Fruit fly (Drosophila melanogaster) whole organism, embryonic: ENCODE measurements around the gene CG32813.
A peak's percentile ranks its signal among the peaks of the same experiment; 100 is the strongest.

Experiments used
- Antp ChIP-seq: fragments of 200-800 bp; sonication (Bioruptor generic); optimal IDR thresholded peaks from 3 replicates; lab custom pipeline; 2016; ENCODE audit warnings: missing biosample characterization, missing genetic modification characterization
- CG10321 ChIP-seq: fragments of 200-800 bp; sonication (Bioruptor generic); IDR thresholded peaks from 2 replicates; pipeline ENCODE4 v1.3.6; 2022; ENCODE audit warnings: missing biosample characterization, missing genetic modification characterization
- CG12769 ChIP-seq: fragments of 200-800 bp; sonication (Bioruptor generic); optimal IDR thresholded peaks from 2 replicates; lab custom pipeline; 2019; ENCODE audit warnings: missing biosample characterization, mild to moderate bottlenecking, missing genetic modification characterization, moderate library complexity
- CG13287 ChIP-seq: fragments of 200-800 bp; sonication (Bioruptor generic); IDR thresholded peaks from 2 replicates; pipeline ENCODE4 v1.3.6; 2022; ENCODE audit warnings: missing biosample characterization, missing genetic modification characterization; ENCODE audit not compliant: partially characterized antibody
- CG14667 ChIP-seq: fragments of 200-800 bp; sonication (Bioruptor generic); IDR thresholded peaks from 2 replicates; pipeline ENCODE4 v1.3.6; 2022; ENCODE audit warnings: missing biosample characterization, missing genetic modification characterization
- CG16813 ChIP-seq: fragments of 200-800 bp; sonication (Bioruptor generic); IDR thresholded peaks from 3 replicates; pipeline ENCODE4 v1.3.6; 2022; ENCODE audit warnings: missing biosample characterization, missing genetic modification characterization; ENCODE audit not compliant: partially characterized antibody
- CG17186 ChIP-seq: fragments of 200-800 bp; sonication (Bioruptor generic); optimal IDR thresholded peaks from 3 replicates; lab custom pipeline; 2017; ENCODE audit warnings: missing biosample characterization, missing genetic modification reagents, missing genetic modification characterization
- CG17328 ChIP-seq: fragments of 200-800 bp; sonication (Bioruptor generic); IDR thresholded peaks from 2 replicates; pipeline ENCODE4 v1.3.6; 2022; ENCODE audit warnings: missing biosample characterization, missing genetic modification characterization
- CG17568 ChIP-seq: fragments of 200-800 bp; sonication (Bioruptor generic); optimal IDR thresholded peaks from 2 replicates; lab custom pipeline; 2018; ENCODE audit warnings: missing biosample characterization, mild to moderate bottlenecking, missing genetic modification characterization, moderate library complexity
- CG2116 ChIP-seq: fragments of 200-800 bp; sonication (Bioruptor generic); optimal IDR thresholded peaks from 3 replicates; lab custom pipeline; 2018; ENCODE audit warnings: missing biosample characterization, mild to moderate bottlenecking, missing genetic modification characterization
- CG2120 ChIP-seq: fragments of 200-800 bp; sonication (Bioruptor generic); optimal IDR thresholded peaks from 3 replicates; lab custom pipeline; 2016; ENCODE audit warnings: missing biosample characterization, missing genetic modification characterization
- CG33557 ChIP-seq: fragments of 200-800 bp; sonication (Bioruptor generic); optimal IDR thresholded peaks from 2 replicates; lab custom pipeline; 2019; ENCODE audit warnings: missing biosample characterization, mild to moderate bottlenecking, missing genetic modification characterization, moderate library complexity
- CG34422 ChIP-seq: fragments of 200-800 bp; sonication (Bioruptor generic); IDR thresholded peaks from 3 replicates; pipeline ENCODE4 v1.3.6; 2022; ENCODE audit warnings: missing biosample characterization, missing genetic modification characterization
- CG3995 ChIP-seq: fragments of 200-800 bp; sonication (Bioruptor generic); optimal IDR thresholded peaks from 3 replicates; lab custom pipeline; 2016; ENCODE audit warnings: missing biosample characterization, missing genetic modification characterization
- CG6791 ChIP-seq: fragments of 200-800 bp; sonication (Bioruptor generic); IDR thresholded peaks from 3 replicates; pipeline ENCODE4 v1.3.6; 2022; ENCODE audit warnings: missing biosample characterization, missing genetic modification characterization; ENCODE audit not compliant: partially characterized antibody
- CG7839 ChIP-seq: fragments of 200-800 bp; sonication (Bioruptor generic); optimal IDR thresholded peaks from 3 replicates; lab custom pipeline; 2018; ENCODE audit warnings: missing biosample characterization, mild to moderate bottlenecking, missing genetic modification characterization, moderate library complexity
- CG8281 ChIP-seq: fragments of 200-800 bp; sonication (Bioruptor generic); optimal IDR thresholded peaks from 2 replicates; lab custom pipeline; 2018; ENCODE audit warnings: missing biosample characterization, mild to moderate bottlenecking, missing genetic modification characterization, moderate library complexity
- CG9876 ChIP-seq: fragments of 200-800 bp; sonication (Bioruptor generic); optimal IDR thresholded peaks from 2 replicates; lab custom pipeline; 2016; ENCODE audit warnings: missing biosample characterization, missing genetic modification characterization
- CTCF ChIP-seq: fragments of 200-800 bp; sonication (Bioruptor generic); optimal IDR thresholded peaks from 2 replicates; lab custom pipeline; 2017; ENCODE audit warnings: missing biosample characterization, mild to moderate bottlenecking, missing genetic modification characterization, moderate library complexity
- Dll ChIP-seq: fragments of 200-800 bp; sonication (Bioruptor generic); IDR thresholded peaks from 4 replicates; pipeline ENCODE4 v1.3.6; 2022; ENCODE audit warnings: missing biosample characterization, missing genetic modification characterization; ENCODE audit not compliant: partially characterized antibody
- Doc3 ChIP-seq: fragments of 200-800 bp; sonication (Bioruptor generic); IDR thresholded peaks from 3 replicates; pipeline ENCODE4 v1.3.6; 2022; ENCODE audit warnings: missing biosample characterization, missing genetic modification characterization; ENCODE audit not compliant: partially characterized antibody
- GATAe ChIP-seq: fragments of 200-800 bp; sonication (Bioruptor generic); conservative IDR thresholded peaks from 2 replicates; pipeline ENCODE4 v1.3.6; 2022; ENCODE audit warnings: missing biosample characterization, missing genetic modification characterization
- Max ChIP-seq: fragments of 200-800 bp; sonication (Bioruptor generic); optimal IDR thresholded peaks from 2 replicates; lab custom pipeline; 2016; ENCODE audit warnings: missing biosample characterization, mild to moderate bottlenecking, missing genetic modification characterization
- Myb ChIP-seq: fragments of 200-800 bp; sonication (Bioruptor generic); optimal IDR thresholded peaks from 2 replicates; lab custom pipeline; 2016; ENCODE audit warnings: missing biosample characterization, missing genetic modification characterization
- NC2β ChIP-seq: fragments of 200-800 bp; sonication (Bioruptor generic); optimal IDR thresholded peaks from 2 replicates; lab custom pipeline; 2016; ENCODE audit warnings: missing biosample characterization, missing genetic modification characterization
- Opbp ChIP-seq: fragments of 200-800 bp; sonication (Bioruptor generic); IDR thresholded peaks from 3 replicates; pipeline ENCODE4 v1.3.6; 2022; ENCODE audit warnings: missing biosample characterization, missing genetic modification characterization; ENCODE audit not compliant: partially characterized antibody
- Pdp1 ChIP-seq, 2 experiments: fragments of 200-800 bp; sonication (Bioruptor generic); optimal IDR thresholded peaks; 3 replicates each; lab custom pipeline; 2016; ENCODE audit warnings: missing biosample characterization in 2 of 2, missing genetic modification characterization in 2 of 2, mild to moderate bottlenecking in 1 of 2, moderate library complexity in 1 of 2
- Sry-δ ChIP-seq: fragments of 200-800 bp; sonication (Bioruptor generic); optimal IDR thresholded peaks from 2 replicates; lab custom pipeline; 2016; ENCODE audit warnings: missing biosample characterization, missing genetic modification characterization
- Stat92E ChIP-seq, 3 experiments: fragments of >200 bp in 2 of 3; fragments of 200-800 bp in 1 of 3; sonication (Bioruptor generic) in 1 of 3; optimal IDR thresholded peaks; 2 replicates each; lab custom pipeline; 2017 to 2019; ENCODE audit warnings: missing biosample characterization in 3 of 3, missing genetic modification characterization in 3 of 3, mild to moderate bottlenecking in 1 of 3, moderate library complexity in 1 of 3
- YL-1 ChIP-seq: fragments of 200-800 bp; sonication (Bioruptor generic); optimal IDR thresholded peaks from 3 replicates; lab custom pipeline; 2017; ENCODE audit warnings: missing biosample characterization, mild to moderate bottlenecking, missing genetic modification characterization
- ac ChIP-seq: fragments of 200-800 bp; sonication (Bioruptor generic); optimal IDR thresholded peaks from 3 replicates; lab custom pipeline; 2017; ENCODE audit warnings: missing biosample characterization, mild to moderate bottlenecking, missing genetic modification characterization
- al ChIP-seq: fragments of 200-800 bp; sonication (Bioruptor generic); IDR thresholded peaks from 2 replicates; pipeline ENCODE4 v1.3.6; 2022; ENCODE audit warnings: missing biosample characterization, missing genetic modification characterization
- bbx ChIP-seq: fragments of 200-800 bp; sonication (Bioruptor generic); IDR thresholded peaks from 2 replicates; pipeline ENCODE4 v1.3.6; 2022; ENCODE audit warnings: missing biosample characterization, missing genetic modification characterization; ENCODE audit not compliant: partially characterized antibody
- cad ChIP-seq: fragments of >200 bp; optimal IDR thresholded peaks from 2 replicates; lab custom pipeline; 2017; ENCODE audit warnings: missing biosample characterization, missing genetic modification characterization
- chinmo ChIP-seq: fragments of 200-800 bp; sonication (Bioruptor generic); IDR thresholded peaks from 4 replicates; pipeline ENCODE4 v1.3.6; 2022; ENCODE audit warnings: missing biosample characterization, missing genetic modification characterization; ENCODE audit not compliant: partially characterized antibody
- crol ChIP-seq: fragments of 200-800 bp; sonication (Bioruptor generic); IDR thresholded peaks from 2 replicates; pipeline ENCODE4 v1.3.6; 2022; ENCODE audit warnings: missing biosample characterization, missing genetic modification characterization
- dm ChIP-seq: fragments of 200-800 bp; sonication (Bioruptor generic); optimal IDR thresholded peaks from 3 replicates; lab custom pipeline; 2016; ENCODE audit warnings: missing biosample characterization, missing genetic modification characterization
- dpn ChIP-seq, 2 experiments: fragments of 200-800 bp; sonication (Bioruptor generic); optimal IDR thresholded peaks; 3 replicates each; lab custom pipeline; 2016; ENCODE audit warnings: missing biosample characterization in 2 of 2, missing genetic modification characterization in 2 of 2
- hbn ChIP-seq: fragments of 200-800 bp; sonication (Bioruptor generic); IDR thresholded peaks from 2 replicates; pipeline ENCODE4 v1.3.6; 2022; ENCODE audit warnings: missing biosample characterization, missing genetic modification characterization; ENCODE audit not compliant: partially characterized antibody
- ind ChIP-seq: fragments of 200-800 bp; sonication (Bioruptor generic); optimal IDR thresholded peaks from 3 replicates; lab custom pipeline; 2016; ENCODE audit warnings: missing biosample characterization, missing genetic modification characterization
- lilli ChIP-seq: fragments of 200-800 bp; sonication (Bioruptor generic); optimal IDR thresholded peaks from 3 replicates; lab custom pipeline; 2016; ENCODE audit warnings: missing biosample characterization, missing genetic modification characterization
- mld ChIP-seq: fragments of 200-800 bp; sonication (Bioruptor generic); IDR thresholded peaks from 3 replicates; pipeline ENCODE4 v1.3.6; 2022; ENCODE audit warnings: missing biosample characterization, missing genetic modification characterization; ENCODE audit not compliant: partially characterized antibody
- pzg ChIP-seq: fragments of 200-800 bp; sonication (Bioruptor generic); optimal IDR thresholded peaks from 3 replicates; lab custom pipeline; 2018; ENCODE audit warnings: missing biosample characterization, mild to moderate bottlenecking, missing genetic modification characterization, moderate library complexity
- salm ChIP-seq: fragments of 200-800 bp; sonication (Bioruptor generic); optimal IDR thresholded peaks from 2 replicates; lab custom pipeline; 2018; ENCODE audit warnings: missing biosample characterization, mild to moderate bottlenecking, missing genetic modification characterization
- sug ChIP-seq: fragments of 200-800 bp; optimal IDR thresholded peaks from 2 replicates; lab custom pipeline; 2019; ENCODE audit warnings: missing biosample characterization, mild to moderate bottlenecking, missing genetic modification characterization, moderate library complexity
- unc-4 ChIP-seq: fragments of 200-800 bp; sonication (Bioruptor generic); IDR thresholded peaks from 2 replicates; pipeline ENCODE4 v1.3.6; 2022; ENCODE audit warnings: missing biosample characterization, missing genetic modification characterization; ENCODE audit not compliant: partially characterized antibody
- vnd ChIP-seq: fragments of 200-800 bp; sonication (Bioruptor generic); IDR thresholded peaks from 3 replicates; pipeline ENCODE4 v1.3.6; 2022; ENCODE audit warnings: missing biosample characterization, missing genetic modification characterization; ENCODE audit not compliant: partially characterized antibody
- zfh2 ChIP-seq: fragments of 200-800 bp; sonication (Bioruptor generic); optimal IDR thresholded peaks from 2 replicates; lab custom pipeline; 2016; ENCODE audit warnings: missing biosample characterization, missing genetic modification characterization

The CG32813 gene

dm6 chrX:1349255-1349654, 31.5 kb upstream of the CG32813 start, which contains the start of gene MTPAP (continued):
- TF ChIP-seq al (no peak), CG33557 (peak; percentile 14), CG17568 (GFP tag; lab: Kevin White, UChicago) (no peak), CG7839 (no peak), sug (tag; lab: Kevin White, UChicago) (peak; percentile 37), CG2120 (GFP tag; lab: Kevin White, UChicago) (peak; percentile 28), cad (GFP tag; lab: Kevin White, UChicago) (no peak), CG3995 (no peak), CG9876 (GFP tag; lab: Kevin White, UChicago) (no peak), hbn (peak; percentile 52; the same call in 1 of the 2 replicates), YL-1 (GFP tag; lab: Kevin White, UChicago) (peak; percentile 55), lilli (GFP tag; lab: Kevin White, UChicago) (peak; percentile 44), Pdp1 (GFP tag; optimal IDR thresholded peaks at IDR 0.05; lab: Kevin White, UChicago) (peak in 1 of 2 experiments; percentile 0), Stat92E (GFP tag; optimal IDR thresholded peaks at IDR 0.05; lab: Kevin White, UChicago) (no peak), CG12769 (tag; lab: Kevin White, UChicago) (no peak), CG16813 (GFP tag; lab: Robert Waterston, UW) (peak; percentile 67), Myb (GFP tag; lab: Kevin White, UChicago) (peak; percentile 69), zfh2 (peak; percentile 24), dpn (GFP tag; optimal IDR thresholded peaks at IDR 0.05; lab: Kevin White, UChicago) (peak in 1 of 2 experiments; percentile 39), ind (GFP tag; lab: Kevin White, UChicago) (no peak), Antp (GFP tag; lab: Kevin White, UChicago) (peak; percentile 14), dm (peak; percentile 71), CG34422 (GFP tag; lab: Robert Waterston, UW) (peak; percentile 66; the same call in 2 of the 3 replicates), CG17328 (GFP tag; lab: Robert Waterston, UW) (no peak), Opbp (peak; percentile 61; the same call in 1 of the 3 replicates)
- TF ChIP-seq, all 482 proteins: peak for 98

DNA sequence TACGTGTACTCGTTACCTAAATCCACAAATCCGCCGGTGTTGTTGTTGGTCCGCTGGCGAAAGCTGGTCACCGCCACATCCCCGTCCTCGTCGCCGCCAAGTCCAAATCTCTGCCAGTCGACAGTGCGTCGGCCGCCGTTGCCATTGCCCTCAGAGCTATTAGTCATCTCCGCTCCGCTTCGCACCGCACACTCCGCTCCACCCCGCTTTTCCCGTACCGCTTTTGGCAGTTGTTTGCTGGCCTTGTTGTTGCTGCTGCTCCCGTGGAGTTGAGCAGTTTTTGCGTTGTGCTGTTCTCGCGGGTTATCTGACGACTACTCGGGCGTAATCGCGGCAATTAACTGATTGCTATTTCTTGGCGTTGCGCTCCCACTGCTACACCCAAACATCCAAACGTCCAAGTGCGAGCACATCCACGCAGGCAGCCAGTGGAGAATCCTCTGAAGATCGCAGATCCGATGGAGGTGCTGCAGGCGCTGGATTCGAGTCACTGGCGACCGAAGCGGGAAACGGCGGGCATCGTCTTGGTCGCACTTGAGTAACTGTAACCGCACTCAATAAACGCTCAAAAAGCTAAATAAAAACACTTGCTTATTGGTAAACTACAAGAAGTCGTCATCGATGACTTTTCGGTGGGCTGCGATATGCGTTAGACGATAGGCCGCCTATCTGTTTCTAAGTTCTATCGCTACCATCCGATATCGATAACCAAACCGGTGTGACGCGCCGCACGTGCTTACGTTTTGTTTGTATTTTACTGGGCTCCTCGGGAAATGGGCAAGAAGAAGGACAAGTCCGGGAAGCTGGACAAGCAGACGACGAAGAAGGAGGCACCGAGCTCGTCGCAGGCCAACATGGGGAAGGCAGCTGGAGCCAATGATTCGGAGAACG, 27.1 kb upstream of the CG32813 start, which contains the start of the genes CG12773 and CG11417:
Gene CG12773, minus strand, starts transcription at position 660 of the 891 bp plus-strand sequence.
Gene CG11417, plus strand, starts transcription at position 693 of the 891 bp plus-strand sequence.
- TF ChIP-seq CG10321 (GFP tag; lab: Robert Waterston, UW) (no peak), GATAe (GFP tag; lab: Robert Waterston, UW) (no peak), CG6791 (peak; percentile 93), Dll (peak; percentile 77), CG14667 (GFP tag; lab: Robert Waterston, UW) (no peak), vnd (GFP tag; lab: Robert Waterston, UW) (peak; percentile 85), CG2116 (GFP tag; lab: Kevin White, UChicago) (peak; percentile 49), CG13287 (peak; percentile 83), CG8281 (no peak), Doc3 (GFP tag; lab: Robert Waterston, UW) (peak; percentile 61; the same call in 1 of the 3 replicates), pzg (GFP tag; lab: Kevin White, UChicago) (peak; percentile 39), CG17186 (GFP tag; lab: Kevin White, UChicago) (peak; percentile 10), Sry-δ (GFP tag; lab: Kevin White, UChicago) (peak; percentile 59), ac (GFP tag; lab: Kevin White, UChicago) (no peak), salm (tag; lab: Kevin White, UChicago) (no peak), mld (GFP tag; lab: Robert Waterston, UW) (peak; percentile 91), chinmo (GFP tag; lab: Robert Waterston, UW) (peak; percentile 94; the same call in 3 of the 4 replicates), CTCF (peak; percentile 20), unc-4 (peak; percentile 77), Max (GFP tag; lab: Kevin White, UChicago) (peak; percentile 41), NC2β (GFP tag; lab: Kevin White, UChicago) (no peak), crol (GFP tag; lab: Robert Waterston, UW) (peak; percentile 73), bbx (GFP tag; lab: Robert Waterston, UW) (peak; percentile 90)
